Worm (Caenorhabditis elegans) whole organism, young adult: ENCODE results near the gene mtre-1.

Experiments used
- F33H1.4 ChIP-seq: fragments of 200-800 bp; sonication (Bioruptor generic); IDR thresholded peaks from 2 replicates; pipeline ENCODE4 v1.3.6; 2022; ENCODE audit warnings: missing genetic modification reagents, missing genetic modification characterization, missing compliant biosample characterization
- attf-5 ChIP-seq: fragments of 200-800 bp; sonication (Bioruptor generic); optimal IDR thresholded peaks from 2 replicates; lab custom pipeline; 2018; ENCODE audit warnings: mild to moderate bottlenecking, missing genetic modification characterization, missing compliant biosample characterization
- bed-2 ChIP-seq: fragments of 200-800 bp; sonication (Bioruptor generic); IDR thresholded peaks from 2 replicates; pipeline ENCODE4 v1.3.6; 2022; ENCODE audit warnings: missing genetic modification reagents, missing genetic modification characterization, missing compliant biosample characterization
- mel-28 ChIP-seq: sonication (generic microtip); optimal IDR thresholded peaks from 2 replicates; lab custom pipeline; 2016; ENCODE audit warnings: borderline replicate concordance, mild to moderate bottlenecking, missing genetic modification characterization, missing compliant biosample characterization
- nhr-90 ChIP-seq: sonication (generic microtip); optimal IDR thresholded peaks from 2 replicates; lab custom pipeline; 2016; ENCODE audit warnings: missing genotype, mild to moderate bottlenecking, missing genetic modification characterization, missing compliant biosample characterization
- pha-4 ChIP-seq: fragments of 150-350 bp; sonication (generic microtip); optimal IDR thresholded peaks from 2 replicates; lab custom pipeline; 2014; ENCODE audit warnings: missing biosample characterization, missing genetic modification reagents, missing genetic modification characterization

DNA sequence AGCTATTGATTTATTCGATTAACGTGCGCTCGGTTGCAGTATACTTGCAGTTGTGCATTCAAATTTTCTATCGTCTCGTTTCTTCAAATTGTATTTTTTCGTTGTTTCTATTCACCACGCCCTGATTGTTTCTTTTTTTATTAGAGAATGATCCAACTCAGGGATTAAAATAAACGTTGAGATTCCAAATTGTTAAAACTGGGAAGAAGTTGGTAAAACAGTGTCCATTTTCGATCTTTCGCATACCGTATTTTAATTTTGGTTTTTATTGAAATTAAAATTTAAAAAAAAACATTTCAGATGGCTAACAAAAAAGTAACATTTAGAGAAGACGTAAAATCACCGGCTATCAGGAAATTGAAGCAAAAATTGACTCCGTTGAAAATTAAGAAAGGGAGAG lies 3.1 kb downstream of the mtre-1 start, which contains the start of gene apn-1:
- TF ChIP-seq bed-2 = no peak
- TF ChIP-seq attf-5 (GFP tag; lab: Kevin White, UChicago) = no peak
- no peak for TF ChIP-seq mel-28 (tag; lab: Kevin White, UChicago)
- TF ChIP-seq nhr-90 (tag; lab: Kevin White, UChicago) = no peak
- TF ChIP-seq pha-4 = no peak
- TF ChIP-seq F33H1.4 (GFP tag; lab: Robert Waterston, UW) = no peak
